Fruit fly (Drosophila melanogaster) whole organism, embryonic: ENCODE measurements around the gene CG32225.

Source experiments
- CG11696 ChIP-seq: fragments of 200-800 bp; sonication (Bioruptor generic); IDR thresholded peaks from 2 replicates; pipeline ENCODE4 v1.3.6; 2022; ENCODE audit warnings: missing biosample characterization, missing genetic modification characterization
- CG12155 ChIP-seq: fragments of 200-800 bp; sonication (Bioruptor generic); optimal IDR thresholded peaks from 3 replicates; lab custom pipeline; 2016; ENCODE audit warnings: missing biosample characterization, missing genetic modification characterization
- CG1233 ChIP-seq: fragments of 200-800 bp; sonication (Bioruptor generic); optimal IDR thresholded peaks from 4 replicates; lab custom pipeline; 2018; ENCODE audit warnings: missing biosample characterization, mild to moderate bottlenecking, missing genetic modification characterization
- CG12391 ChIP-seq: fragments of 200-800 bp; sonication (Bioruptor generic); optimal IDR thresholded peaks from 3 replicates; lab custom pipeline; 2018; ENCODE audit warnings: missing biosample characterization, mild to moderate bottlenecking, missing genetic modification characterization, moderate library complexity
- CG12659 ChIP-seq: fragments of 200-800 bp; sonication (Bioruptor generic); optimal IDR thresholded peaks from 3 replicates; lab custom pipeline; 2017; ENCODE audit warnings: mild to moderate bottlenecking, missing biosample characterization, missing genetic modification reagents, missing genetic modification characterization
- CG12744 ChIP-seq: fragments of 200-800 bp; sonication (Bioruptor generic); optimal IDR thresholded peaks from 2 replicates; lab custom pipeline; 2016; ENCODE audit warnings: missing biosample characterization, missing genetic modification characterization
- CG14441 ChIP-seq: fragments of 200-800 bp; sonication (Bioruptor generic); IDR thresholded peaks from 2 replicates; pipeline ENCODE4 v1.3.6; 2022; ENCODE audit warnings: missing biosample characterization, missing genetic modification characterization
- CG14667 ChIP-seq: fragments of 200-800 bp; sonication (Bioruptor generic); IDR thresholded peaks from 2 replicates; pipeline ENCODE4 v1.3.6; 2022; ENCODE audit warnings: missing biosample characterization, missing genetic modification characterization
- CG15011 ChIP-seq: fragments of 200-800 bp; sonication (Bioruptor generic); optimal IDR thresholded peaks from 3 replicates; lab custom pipeline; 2018; ENCODE audit warnings: missing biosample characterization, mild to moderate bottlenecking, missing genetic modification characterization
- CG15269 ChIP-seq: fragments of 200-800 bp; sonication (Bioruptor generic); optimal IDR thresholded peaks from 2 replicates; lab custom pipeline; 2018; ENCODE audit warnings: missing biosample characterization, mild to moderate bottlenecking, missing genetic modification characterization, moderate library complexity
- CG1647 ChIP-seq: fragments of 200-800 bp; sonication (Bioruptor generic); optimal IDR thresholded peaks from 3 replicates; lab custom pipeline; 2016; ENCODE audit warnings: missing biosample characterization, missing genetic modification characterization
- CG17385 ChIP-seq: fragments of 200-800 bp; sonication (Bioruptor generic); optimal IDR thresholded peaks from 3 replicates; lab custom pipeline; 2018; ENCODE audit warnings: missing biosample characterization, mild to moderate bottlenecking, missing genetic modification characterization
- CG18476 ChIP-seq: fragments of 200-800 bp; sonication (Bioruptor generic); optimal IDR thresholded peaks from 2 replicates; lab custom pipeline; 2016; ENCODE audit warnings: missing biosample characterization, mild to moderate bottlenecking, missing genetic modification characterization
- CG2116 ChIP-seq: fragments of 200-800 bp; sonication (Bioruptor generic); optimal IDR thresholded peaks from 3 replicates; lab custom pipeline; 2018; ENCODE audit warnings: missing biosample characterization, mild to moderate bottlenecking, missing genetic modification characterization
- CG2712 ChIP-seq: fragments of 200-800 bp; optimal IDR thresholded peaks from 3 replicates; lab custom pipeline; 2019; ENCODE audit warnings: missing biosample characterization, mild to moderate bottlenecking, missing genetic modification characterization, moderate library complexity
- CG30403 ChIP-seq: fragments of 200-800 bp; sonication (Bioruptor generic); optimal IDR thresholded peaks from 3 replicates; lab custom pipeline; 2016; ENCODE audit warnings: missing biosample characterization, missing genetic modification characterization
- CG3281 ChIP-seq: fragments of 200-800 bp; sonication (Bioruptor generic); optimal IDR thresholded peaks from 3 replicates; lab custom pipeline; 2017; ENCODE audit warnings: missing biosample characterization, mild to moderate bottlenecking, missing genetic modification characterization
- CG33213 ChIP-seq: fragments of 200-800 bp; sonication (Bioruptor generic); optimal IDR thresholded peaks from 3 replicates; lab custom pipeline; 2016; ENCODE audit warnings: missing biosample characterization, missing genetic modification characterization
- CG33557 ChIP-seq: fragments of 200-800 bp; sonication (Bioruptor generic); optimal IDR thresholded peaks from 2 replicates; lab custom pipeline; 2019; ENCODE audit warnings: missing biosample characterization, mild to moderate bottlenecking, missing genetic modification characterization, moderate library complexity
- CG42726 ChIP-seq: fragments of 200-800 bp; sonication (Bioruptor generic); IDR thresholded peaks from 2 replicates; pipeline ENCODE4 v1.3.6; 2022; ENCODE audit warnings: missing biosample characterization, missing genetic modification characterization; ENCODE audit not compliant: partially characterized antibody
- CG4854 ChIP-seq: fragments of 200-800 bp; sonication (Bioruptor generic); optimal IDR thresholded peaks from 2 replicates; lab custom pipeline; 2016; ENCODE audit warnings: missing biosample characterization, missing genetic modification characterization, inconsistent platforms
- CG6813 ChIP-seq: fragments of 200-800 bp; sonication (Bioruptor generic); optimal IDR thresholded peaks from 2 replicates; lab custom pipeline; 2017; ENCODE audit warnings: missing biosample characterization, missing genetic modification characterization, mild to moderate bottlenecking, moderate library complexity, missing genetic modification reagents
- CG7271 ChIP-seq: fragments of 200-800 bp; sonication (Bioruptor generic); optimal IDR thresholded peaks from 2 replicates; lab custom pipeline; 2018; ENCODE audit warnings: missing biosample characterization, mild to moderate bottlenecking, missing genetic modification characterization, moderate library complexity
- CG9727 ChIP-seq: fragments of 200-800 bp; sonication (Bioruptor generic); optimal IDR thresholded peaks from 3 replicates; lab custom pipeline; 2017; ENCODE audit warnings: missing biosample characterization, mild to moderate bottlenecking, missing genetic modification characterization
- CTCF ChIP-seq: fragments of 200-800 bp; sonication (Bioruptor generic); optimal IDR thresholded peaks from 2 replicates; lab custom pipeline; 2017; ENCODE audit warnings: missing biosample characterization, mild to moderate bottlenecking, missing genetic modification characterization, moderate library complexity
- D ChIP-seq, 2 experiments: fragments of 200-800 bp in 1 of 2; fragments of >200 bp in 1 of 2; sonication (Bioruptor generic) in 1 of 2; optimal IDR thresholded peaks; 2 replicates in 1 of 2; 3 replicates in 1 of 2; lab custom pipeline; 2017; ENCODE audit warnings: mild to moderate bottlenecking in 1 of 2, missing biosample characterization in 1 of 2, missing genetic modification characterization in 1 of 2, missing genetic modification reagents in 1 of 2
- Dad ChIP-seq: fragments of 200-800 bp; sonication (Bioruptor generic); optimal IDR thresholded peaks from 3 replicates; lab custom pipeline; 2016; ENCODE audit warnings: missing biosample characterization, missing genetic modification characterization
- Doc3 ChIP-seq: fragments of 200-800 bp; sonication (Bioruptor generic); IDR thresholded peaks from 3 replicates; pipeline ENCODE4 v1.3.6; 2022; ENCODE audit warnings: missing biosample characterization, missing genetic modification characterization; ENCODE audit not compliant: partially characterized antibody
- Fer3 ChIP-seq: fragments of 200-800 bp; sonication (Bioruptor generic); optimal IDR thresholded peaks from 2 replicates; lab custom pipeline; 2018; ENCODE audit warnings: missing biosample characterization, mild to moderate bottlenecking, missing genetic modification characterization, moderate library complexity
- HLH3B ChIP-seq: fragments of 200-800 bp; sonication (Bioruptor generic); IDR thresholded peaks from 2 replicates; pipeline ENCODE4 v1.3.6; 2022; ENCODE audit warnings: missing biosample characterization, missing genetic modification characterization
- HLHmδ ChIP-seq: fragments of 200-800 bp; sonication (Bioruptor generic); optimal IDR thresholded peaks from 2 replicates; lab custom pipeline; 2018; ENCODE audit warnings: missing biosample characterization, mild to moderate bottlenecking, missing genetic modification characterization, moderate library complexity
- Lpt ChIP-seq: fragments of >200 bp; optimal IDR thresholded peaks from 2 replicates; lab custom pipeline; 2018; ENCODE audit warnings: missing biosample characterization, missing genetic modification characterization
- MTF-1 ChIP-seq: fragments of 200-800 bp; sonication (Bioruptor generic); optimal IDR thresholded peaks from 2 replicates; lab custom pipeline; 2018; ENCODE audit warnings: missing biosample characterization, mild to moderate bottlenecking, missing genetic modification characterization, borderline replicate concordance
- Med ChIP-seq: fragments of 200-800 bp; sonication (Bioruptor generic); peaks from one replicate; lab custom pipeline; 2016; ENCODE audit warnings: missing biosample characterization, missing genetic modification characterization, mild to moderate bottlenecking, inconsistent platforms, moderate library complexity
- NFAT ChIP-seq: fragments of 200-800 bp; sonication (Bioruptor generic); IDR thresholded peaks from 2 replicates; pipeline ENCODE4 v1.3.6; 2022; ENCODE audit warnings: missing biosample characterization, missing genetic modification characterization
- Scr ChIP-seq: fragments of 200-800 bp; sonication (Bioruptor generic); IDR thresholded peaks from 2 replicates; pipeline ENCODE4 v1.3.6; 2022; ENCODE audit warnings: missing biosample characterization, missing genetic modification characterization; ENCODE audit not compliant: partially characterized antibody
- Spps ChIP-seq: fragments of 200-800 bp; sonication (Bioruptor generic); optimal IDR thresholded peaks from 2 replicates; lab custom pipeline; 2018; ENCODE audit warnings: missing biosample characterization, mild to moderate bottlenecking, missing genetic modification characterization
- Usf ChIP-seq: fragments of 200-800 bp; sonication (Bioruptor generic); optimal IDR thresholded peaks from 2 replicates; lab custom pipeline; 2017; ENCODE audit warnings: missing genotype, missing biosample characterization, missing genetic modification characterization
- chm ChIP-seq: fragments of 200-800 bp; sonication (Bioruptor generic); IDR thresholded peaks from 2 replicates; pipeline ENCODE4 v1.3.6; 2022; ENCODE audit warnings: missing biosample characterization, missing genetic modification characterization
- crc ChIP-seq: fragments of 200-800 bp; sonication (Bioruptor generic); optimal IDR thresholded peaks from 2 replicates; lab custom pipeline; 2016; ENCODE audit warnings: missing biosample characterization, missing genetic modification characterization
- crp ChIP-seq, 2 experiments: fragments of 200-800 bp; sonication (Bioruptor generic); optimal IDR thresholded peaks; 2 replicates in 1 of 2; 3 replicates in 1 of 2; lab custom pipeline; 2017; ENCODE audit warnings: missing biosample characterization in 2 of 2, missing genetic modification characterization in 2 of 2, mild to moderate bottlenecking in 1 of 2, moderate library complexity in 1 of 2
- fd96Cb ChIP-seq: fragments of 200-800 bp; sonication (Bioruptor generic); optimal IDR thresholded peaks from 2 replicates; lab custom pipeline; 2018; ENCODE audit warnings: missing biosample characterization, mild to moderate bottlenecking, missing genetic modification characterization, moderate library complexity
- gcm ChIP-seq: fragments of 200-800 bp; sonication (Bioruptor generic); optimal IDR thresholded peaks from 2 replicates; lab custom pipeline; 2019; ENCODE audit warnings: missing biosample characterization, mild to moderate bottlenecking, missing genetic modification characterization, moderate library complexity
- grau ChIP-seq: fragments of 200-800 bp; optimal IDR thresholded peaks from 3 replicates; lab custom pipeline; 2019; ENCODE audit warnings: missing biosample characterization, mild to moderate bottlenecking, missing genetic modification characterization, moderate library complexity
- mam ChIP-seq: fragments of 200-800 bp; sonication (Bioruptor generic); optimal IDR thresholded peaks from 3 replicates; lab custom pipeline; 2016; ENCODE audit warnings: missing biosample characterization, missing genetic modification characterization
- row ChIP-seq: fragments of 200-800 bp; sonication (Bioruptor generic); IDR thresholded peaks from 3 replicates; pipeline ENCODE4 v1.3.6; 2022; ENCODE audit warnings: missing biosample characterization, missing genetic modification characterization
- slbo ChIP-seq: fragments of 200-800 bp; sonication (Bioruptor generic); IDR thresholded peaks from 2 replicates; pipeline ENCODE4 v1.3.6; 2022; ENCODE audit warnings: missing biosample characterization, missing genetic modification characterization
- ttk ChIP-seq: fragments of 200-800 bp; sonication (Bioruptor generic); IDR thresholded peaks from 2 replicates; pipeline ENCODE4 v2.1.2; 2022; ENCODE audit warnings: missing biosample characterization, missing genetic modification characterization
- vfl ChIP-seq: fragments of 200-800 bp; sonication (Bioruptor generic); optimal IDR thresholded peaks from 2 replicates; lab custom pipeline; 2016; ENCODE audit warnings: missing biosample characterization, missing genetic modification characterization
- wdn ChIP-seq: fragments of 200-800 bp; sonication (Bioruptor generic); IDR thresholded peaks from 2 replicates; pipeline ENCODE4 v1.3.6; 2022; ENCODE audit warnings: missing biosample characterization, missing genetic modification characterization
- yki ChIP-seq: fragments of >200 bp; optimal IDR thresholded peaks from 3 replicates; lab custom pipeline; 2018

Gene CG32225

dm6 chr3L:20313469-20313868 is 7.4 kb upstream of the CG32225 start, which contains the start of gene alphaSnap (continued):
- TF ChIP-seq CG15269 (tag; lab: Kevin White, UChicago) (no peak), crc (GFP tag; lab: Kevin White, UChicago) (no peak), yki (lab: Kevin White, UChicago) (no peak), row (GFP tag; lab: Robert Waterston, UW) (peak; percentile 34; the same call in 1 of the 3 replicates), Doc3 (GFP tag; lab: Robert Waterston, UW) (0 out of 3 replicates have a peak, but pooled peaks have one; percentile 31), fd96Cb (tag; lab: Kevin White, UChicago) (no peak), Lpt (GFP tag; lab: Kevin White, UChicago) (no peak), CG4854 (GFP tag; lab: Kevin White, UChicago) (no peak), CG1233 (GFP tag; lab: Kevin White, UChicago) (no peak), CG6813 (GFP tag; lab: Kevin White, UChicago) (no peak), CG1647 (peak; percentile 14), crp (GFP tag; optimal IDR thresholded peaks at IDR 0.05; lab: Kevin White, UChicago) (peak in 1 of 2 experiments; percentile 47), HLHmδ (GFP tag; lab: Kevin White, UChicago) (no peak), Spps (tag; lab: Kevin White, UChicago) (no peak), grau (tag; lab: Kevin White, UChicago) (peak; percentile 42), CG12155 (GFP tag; lab: Kevin White, UChicago) (peak; percentile 39), CG12659 (GFP tag; lab: Kevin White, UChicago) (peak; percentile 76), CG9727 (GFP tag; lab: Kevin White, UChicago) (no peak), slbo (peak; percentile 49), CG11696 (GFP tag; lab: Robert Waterston, UW) (no peak), Dad (no peak), CG30403 (GFP tag; lab: Kevin White, UChicago) (peak; percentile 18), NFAT (no peak), CG12391 (tag; lab: Kevin White, UChicago) (peak; percentile 23), CG15011 (GFP tag; lab: Kevin White, UChicago) (no peak), MTF-1 (GFP tag; lab: Kevin White, UChicago) (no peak), CG33213 (GFP tag; lab: Kevin White, UChicago) (peak; percentile 60), chm (peak; percentile 58; the same call in 1 of the 2 replicates), CG17385 (GFP tag; lab: Kevin White, UChicago) (peak; percentile 38), Fer3 (tag; lab: Kevin White, UChicago) (no peak), Usf (GFP tag; lab: Kevin White, UChicago) (no peak), CG12744 (GFP tag; lab: Kevin White, UChicago) (no peak), CG7271 (tag; lab: Kevin White, UChicago) (no peak), D (optimal IDR thresholded peaks at IDR 0.05; lab: Kevin White, UChicago) (no peak), D (GFP tag; optimal IDR thresholded peaks at IDR 0.05; lab: Kevin White, UChicago) (no peak), Med (GFP tag; lab: Kevin White, UChicago) (peak; percentile 90), gcm (GFP tag; lab: Kevin White, UChicago) (no peak), wdn (GFP tag; lab: Robert Waterston, UW) (no peak), HLH3B (GFP tag; lab: Robert Waterston, UW) (0 out of 2 replicates have a peak, but pooled peaks have one; percentile 21), CG14667 (GFP tag; lab: Robert Waterston, UW) (no peak), CG2712 (tag; lab: Kevin White, UChicago) (peak; percentile 27), Scr (GFP tag; lab: Robert Waterston, UW) (peak; percentile 37), CG42726 (GFP tag; lab: Robert Waterston, UW) (peak; percentile 36; the same call in 1 of the 2 replicates), CG3281 (no peak), ttk (GFP tag; lab: Robert Waterston, UW) (no peak), vfl (GFP tag; lab: Kevin White, UChicago) (no peak), CG18476 (no peak), CTCF (GFP tag; lab: Kevin White, UChicago) (peak; percentile 68), mam (GFP tag; lab: Kevin White, UChicago) (peak; percentile 31), CG2116 (GFP tag; lab: Kevin White, UChicago) (peak; percentile 53), CG33557 (no peak), CG14441 (GFP tag; lab: Robert Waterston, UW) (no peak)
